Worm (Caenorhabditis elegans): ENCODE data around the gene F59B10.4.

F59B10.4 gene

ce11 chrII:10547311-10547710, 28.4 kb upstream of the F59B10.4 start (continued):
- TF ChIP-seq dpl-1 (GFP tag; optimal IDR thresholded peaks at IDR 0.05) (no peak), zfh-2 (GFP tag; conservative IDR thresholded peaks at IDR 0.05) (peak; percentile 95), ztf-22 (GFP tag; optimal IDR thresholded peaks at IDR 0.05) (no peak), F57C9.4 (tag; optimal IDR thresholded peaks at IDR 0.05) (peak; percentile 22), D2030.7 (GFP tag; IDR thresholded peaks at IDR 0.05) (no peak), Y56A3A.18 (GFP tag; IDR thresholded peaks at IDR 0.05) (no peak), rec-8 (tag; optimal IDR thresholded peaks at IDR 0.05) (no peak), egrh-3 (GFP tag; IDR thresholded peaks at IDR 0.05) (peak; percentile 71), attf-6 (GFP tag; IDR thresholded peaks at IDR 0.05) (no peak), Y95B8A.8 (GFP tag; IDR thresholded peaks at IDR 0.05) (peak; percentile 77; the same call in 1 of the 2 replicates), nfya-1 (tag; optimal IDR thresholded peaks at IDR 0.05; ENCODE audit: borderline replicate concordance, insufficient read depth) (no peak), lin-54 (GFP tag; optimal IDR thresholded peaks at IDR 0.05) (no peak), tbx-9 (tag; optimal IDR thresholded peaks at IDR 0.05; ENCODE audit: borderline replicate concordance) (no peak), dpff-1 (tag; optimal IDR thresholded peaks at IDR 0.05) (peak; percentile 59), nfyb-1 (GFP tag; IDR thresholded peaks at IDR 0.05) (peak; percentile 70), ama-1 (optimal IDR thresholded peaks at IDR 0.05) (peak; percentile 62), ama-1 (GFP tag; optimal IDR thresholded peaks at IDR 0.05) (no peak), B0336.3 (GFP tag; IDR thresholded peaks at IDR 0.05) (peak; percentile 66; the same call in 1 of the 2 replicates), snpc-1.1 (tag; optimal IDR thresholded peaks at IDR 0.05; ENCODE audit: insufficient read depth) (no peak), F37B4.10 (GFP tag; IDR thresholded peaks at IDR 0.05) (no peak), somi-1 (GFP tag; optimal IDR thresholded peaks at IDR 0.05) (peak; percentile 50), fkh-3 (tag; optimal IDR thresholded peaks at IDR 0.05) (peak; percentile 62), lin-35 (GFP tag; optimal IDR thresholded peaks at IDR 0.05) (no peak), pbrm-1 (GFP tag; IDR thresholded peaks at IDR 0.05) (peak; percentile 42; the same call in 1 of the 2 replicates), dox-1 (GFP tag; IDR thresholded peaks at IDR 0.05) (peak; percentile 49), cebp-1 (GFP tag; IDR thresholded peaks at IDR 0.05) (no peak), cebp-1 (tag; optimal IDR thresholded peaks at IDR 0.05) (peak; percentile 41), ztf-3 (GFP tag; optimal IDR thresholded peaks at IDR 0.05) (peak; percentile 35), ekl-4 (GFP tag; IDR thresholded peaks at IDR 0.05) (peak; percentile 50; the same call in 1 of the 2 replicates), F23B12.7 (tag; optimal IDR thresholded peaks at IDR 0.05; ENCODE audit: insufficient read depth) (no peak)

- TF ChIP-seq snpc-1.1 (tag; optimal IDR thresholded peaks at IDR 0.05; ENCODE audit: insufficient read depth) = no peak
- no peak for TF ChIP-seq hlh-26 (GFP tag; conservative IDR thresholded peaks at IDR 0.05)
- TF ChIP-seq pha-4 (tag; optimal IDR thresholded peaks at IDR 0.05) = peak; percentile 30
- TF ChIP-seq Y95B8A.8 (GFP tag; IDR thresholded peaks at IDR 0.05) = 0 out of 2 replicates have a peak, but pooled peaks have one; percentile 10
- no peak for TF ChIP-seq Y56A3A.18 (GFP tag; IDR thresholded peaks at IDR 0.05)
- no peak for TF ChIP-seq lsl-1 (GFP tag; optimal IDR thresholded peaks at IDR 0.05)
- TF ChIP-seq nfyb-1 (GFP tag; IDR thresholded peaks at IDR 0.05) = 0 out of 2 replicates have a peak, but pooled peaks have one; percentile 7
- no peak for TF ChIP-seq K11D2.4 (GFP tag; IDR thresholded peaks at IDR 0.05)
- TF ChIP-seq F23B12.7 (tag; optimal IDR thresholded peaks at IDR 0.05; ENCODE audit: insufficient read depth) = no peak
Measured at ce11 chrII:10546784-10547087, 27.8 kb upstream of the F59B10.4 start.

- no peak for TF ChIP-seq ztf-26 (tag; optimal IDR thresholded peaks at IDR 0.05)
- TF ChIP-seq pbrm-1 (GFP tag; IDR thresholded peaks at IDR 0.05) = peak; percentile 59; the same call in 1 of the 2 replicates
- TF ChIP-seq nfyb-1 (GFP tag; IDR thresholded peaks at IDR 0.05) = peak; percentile 73
- no peak for TF ChIP-seq unc-62 (GFP tag; optimal IDR thresholded peaks at IDR 0.05)
- TF ChIP-seq unc-130 (GFP tag; optimal IDR thresholded peaks at IDR 0.05) = no peak
- no peak for TF ChIP-seq F52B5.7 (tag; optimal IDR thresholded peaks at IDR 0.05)
- TF ChIP-seq egl-44 (GFP tag; IDR thresholded peaks at IDR 0.05) = peak; percentile 66; the same call in 1 of the 2 replicates
- peak; percentile 52 for TF ChIP-seq zfh-2 (GFP tag; conservative IDR thresholded peaks at IDR 0.05)
- no peak for TF ChIP-seq somi-1 (GFP tag; optimal IDR thresholded peaks at IDR 0.05)
- no peak for TF ChIP-seq F55B11.4 (tag; optimal IDR thresholded peaks at IDR 0.05; ENCODE audit: borderline replicate concordance, insufficient read depth)
- peak; percentile 82 for TF ChIP-seq lin-26 (GFP tag; IDR thresholded peaks at IDR 0.05)
- TF ChIP-seq ekl-4 (GFP tag; IDR thresholded peaks at IDR 0.05) = peak; percentile 27; the same call in 1 of the 2 replicates
- TF ChIP-seq cebp-2 (GFP tag; IDR thresholded peaks at IDR 0.05) = 0 out of 2 replicates have a peak, but pooled peaks have one; percentile 24
- TF ChIP-seq ztf-6 (GFP tag; IDR thresholded peaks at IDR 0.05) = no peak
- TF ChIP-seq hmg-1.2 (GFP tag; IDR thresholded peaks at IDR 0.05) = peak; percentile 18; the same call in 1 of the 2 replicates
Measured at ce11 chrII:10545924-10546783, 27.2 kb upstream of the F59B10.4 start.
